Worm (Caenorhabditis elegans): ENCODE data around the gene C56A3.4.

The C56A3.4 gene

ce11 chrV:13551601-13552000 is at the start of gene C56A3.4, which contains the start of gene C56A3.5:
Gene C56A3.4 (minus strand): TSS chrV:13551754.
Gene C56A3.5 (plus strand): TSS chrV:13551967.
- TF ChIP-seq daf-12 (tag; optimal IDR thresholded peaks at IDR 0.05) (no peak), nhr-23 (tag; optimal IDR thresholded peaks at IDR 0.05) (peak; percentile 41), ceh-9 (tag; optimal IDR thresholded peaks at IDR 0.05) (no peak), nhr-11 (tag; optimal IDR thresholded peaks at IDR 0.05) (no peak), unc-39 (tag; optimal IDR thresholded peaks at IDR 0.05) (no peak), nhr-76 (tag; optimal IDR thresholded peaks at IDR 0.05) (no peak), nhr-43 (tag; optimal IDR thresholded peaks at IDR 0.05; ENCODE audit: poor library complexity, severe bottlenecking) (peak; percentile 59), nhr-77 (tag; optimal IDR thresholded peaks at IDR 0.05) (no peak), snpc-4 (tag; optimal IDR thresholded peaks at IDR 0.05) (peak; percentile 8), mdl-1 (tag; optimal IDR thresholded peaks at IDR 0.05) (no peak), lsy-12 (tag; optimal IDR thresholded peaks at IDR 0.05) (no peak), elt-3 (tag; optimal IDR thresholded peaks at IDR 0.05) (no peak), fkh-10 (GFP tag; optimal IDR thresholded peaks at IDR 0.05) (no peak), fos-1 (tag; optimal IDR thresholded peaks at IDR 0.05) (no peak), R02D3.7 (tag; optimal IDR thresholded peaks at IDR 0.05) (no peak), egl-5 (tag; optimal IDR thresholded peaks at IDR 0.05) (no peak), elt-2 (tag; optimal IDR thresholded peaks at IDR 0.05) (peak; percentile 22), nfya-1 (tag; optimal IDR thresholded peaks at IDR 0.05; ENCODE audit: insufficient read depth) (peak; percentile 49), sea-2 (GFP tag; optimal IDR thresholded peaks at IDR 0.05) (no peak), nhr-67 (tag; optimal IDR thresholded peaks at IDR 0.05) (no peak), skn-1 (tag; optimal IDR thresholded peaks at IDR 0.05) (no peak), lin-39 (tag; optimal IDR thresholded peaks at IDR 0.05) (no peak), mml-1 (tag; optimal IDR thresholded peaks at IDR 0.05) (no peak), hmg-11 (tag; optimal IDR thresholded peaks at IDR 0.05) (peak; percentile 63), pqm-1 (tag; optimal IDR thresholded peaks at IDR 0.05) (no peak), jun-1 (tag; optimal IDR thresholded peaks at IDR 0.05) (peak; percentile 23), tbx-2 (tag; optimal IDR thresholded peaks at IDR 0.05) (no peak), ceh-28 (tag; optimal IDR thresholded peaks at IDR 0.05) (no peak), egl-27 (tag; optimal IDR thresholded peaks at IDR 0.05) (no peak), ceh-82 (tag; optimal IDR thresholded peaks at IDR 0.05) (no peak), nhr-12 (tag; optimal IDR thresholded peaks at IDR 0.05) (no peak), nhr-237 (tag; optimal IDR thresholded peaks at IDR 0.05) (no peak), pha-4 (tag; optimal IDR thresholded peaks at IDR 0.05) (peak; percentile 40), elt-1 (tag; optimal IDR thresholded peaks at IDR 0.05) (no peak), fkh-2 (tag; optimal IDR thresholded peaks at IDR 0.05) (no peak), ceh-16 (tag; optimal IDR thresholded peaks at IDR 0.05) (no peak), eor-1 (tag; optimal IDR thresholded peaks at IDR 0.05) (no peak), aly-2 (tag; optimal IDR thresholded peaks at IDR 0.05) (no peak), ztf-11 (tag; optimal IDR thresholded peaks at IDR 0.05) (no peak), unc-62 (GFP tag; optimal IDR thresholded peaks at IDR 0.05) (no peak), ama-1 (optimal IDR thresholded peaks at IDR 0.05) (no peak), ZK546.5 (tag; optimal IDR thresholded peaks at IDR 0.05) (no peak), ztf-4 (tag; optimal IDR thresholded peaks at IDR 0.05) (no peak), lin-15B (tag; optimal IDR thresholded peaks at IDR 0.05) (peak; percentile 82), zag-1 (tag; optimal IDR thresholded peaks at IDR 0.05) (no peak), nhr-25 (tag; optimal IDR thresholded peaks at IDR 0.05) (no peak), nhr-28 (tag; optimal IDR thresholded peaks at IDR 0.05) (no peak)

ce11 chrV:13600882-13601281 is 49.3 kb upstream of the C56A3.4 start, which contains the start of gene rdy-2:
Gene rdy-2 (minus strand): TSS chrV:13600982.
- no peak for TF ChIP-seq ceh-9 (tag; optimal IDR thresholded peaks at IDR 0.05)
